Worm (Caenorhabditis elegans) whole organism, young adult: Measurements from ENCODE around the gene R02F11.9.

Source experiments
- B0019.2 ChIP-seq: fragments of 200-800 bp; sonication (Bioruptor generic); conservative IDR thresholded peaks from 2 replicates; pipeline ENCODE4 v1.3.6; 2022; ENCODE audit warnings: missing genetic modification reagents, missing genetic modification characterization, missing compliant biosample characterization
- B0261.1 ChIP-seq: sonication (generic microtip); optimal IDR thresholded peaks from 2 replicates; lab custom pipeline; 2016; ENCODE audit warnings: mild to moderate bottlenecking, missing genetic modification characterization, moderate library complexity, missing compliant biosample characterization
- B0336.3 ChIP-seq: fragments of 200-800 bp; sonication (Bioruptor generic); IDR thresholded peaks from 2 replicates; pipeline ENCODE4 v1.3.6; 2022; ENCODE audit warnings: missing genetic modification characterization, missing compliant biosample characterization
- C06A6.2 ChIP-seq: fragments of 200-800 bp; sonication (Bioruptor generic); conservative IDR thresholded peaks from 2 replicates; pipeline ENCODE4 v1.3.6; 2022; ENCODE audit warnings: missing genetic modification characterization, missing compliant biosample characterization
- C17E4.6 ChIP-seq: fragments of 200-800 bp; sonication (Bioruptor generic); IDR thresholded peaks from 2 replicates; pipeline ENCODE4 v1.3.6; 2022; ENCODE audit warnings: missing genetic modification reagents, missing genetic modification characterization, missing compliant biosample characterization
- D2030.7 ChIP-seq: fragments of 200-800 bp; sonication (Bioruptor generic); IDR thresholded peaks from 2 replicates; pipeline ENCODE4 v1.3.6; 2022; ENCODE audit warnings: missing genetic modification reagents, missing genetic modification characterization, missing compliant biosample characterization
- F10E7.11 ChIP-seq: sonication (generic microtip); optimal IDR thresholded peaks from 2 replicates; lab custom pipeline; 2017; ENCODE audit warnings: mild to moderate bottlenecking, missing genetic modification characterization, moderate library complexity, missing compliant biosample characterization
- F33H1.4 ChIP-seq: fragments of 200-800 bp; sonication (Bioruptor generic); IDR thresholded peaks from 2 replicates; pipeline ENCODE4 v1.3.6; 2022; ENCODE audit warnings: missing genetic modification reagents, missing genetic modification characterization, missing compliant biosample characterization
- F37B4.10 ChIP-seq: fragments of 200-800 bp; sonication (Bioruptor generic); IDR thresholded peaks from 2 replicates; pipeline ENCODE4 v1.3.6; 2022; ENCODE audit warnings: missing genetic modification characterization, missing compliant biosample characterization
- F39B2.1 ChIP-seq: fragments of 200-800 bp; sonication (Bioruptor generic); IDR thresholded peaks from 2 replicates; pipeline ENCODE4 v1.3.6; 2022; ENCODE audit warnings: missing genetic modification reagents, missing genetic modification characterization, missing compliant biosample characterization
- F49E8.2 ChIP-seq: sonication (generic microtip); optimal IDR thresholded peaks from 3 replicates; lab custom pipeline; 2017; ENCODE audit warnings: missing genetic modification characterization, mild to moderate bottlenecking, missing compliant biosample characterization, antibody characterized with exemption, moderate library complexity; ENCODE audit not compliant: insufficient read depth
- F57A8.1 ChIP-seq: fragments of 200-800 bp; sonication (Bioruptor generic); optimal IDR thresholded peaks from 2 replicates; lab custom pipeline; 2018; ENCODE audit warnings: mild to moderate bottlenecking, missing genetic modification characterization, moderate library complexity, missing compliant biosample characterization
- T26A5.8 ChIP-seq: sonication (generic microtip); optimal IDR thresholded peaks from 2 replicates; lab custom pipeline; 2016; ENCODE audit warnings: missing genetic modification characterization, missing compliant biosample characterization
- Y53G8AR.9 ChIP-seq: fragments of 200-800 bp; sonication (Bioruptor generic); conservative IDR thresholded peaks from 2 replicates; pipeline ENCODE4 v1.3.6; 2022; ENCODE audit warnings: missing genetic modification reagents, missing genetic modification characterization, missing compliant biosample characterization
- Y56A3A.18 ChIP-seq: fragments of 200-800 bp; sonication (Bioruptor generic); IDR thresholded peaks from 2 replicates; pipeline ENCODE4 v1.3.6; 2022; ENCODE audit warnings: missing genetic modification reagents, missing genetic modification characterization, missing compliant biosample characterization
- Y79H2A.3 ChIP-seq: fragments of 200-800 bp; sonication (Bioruptor generic); conservative IDR thresholded peaks from 2 replicates; pipeline ENCODE4 v1.3.6; 2022; ENCODE audit warnings: missing genetic modification reagents, missing genetic modification characterization, missing compliant biosample characterization
- Y95B8A.8 ChIP-seq: fragments of 200-800 bp; sonication (Bioruptor generic); IDR thresholded peaks from 2 replicates; pipeline ENCODE4 v1.3.6; 2022; ENCODE audit warnings: missing genetic modification reagents, missing genetic modification characterization, missing compliant biosample characterization
- akir-1 ChIP-seq: fragments of 200-800 bp; sonication (Bioruptor generic); optimal IDR thresholded peaks from 2 replicates; lab custom pipeline; 2018; ENCODE audit warnings: mild to moderate bottlenecking, missing genetic modification characterization, moderate library complexity, missing compliant biosample characterization
- aptf-2 ChIP-seq: fragments of 200-800 bp; sonication (Bioruptor generic); conservative IDR thresholded peaks from 2 replicates; pipeline ENCODE4 v1.3.6; 2022; ENCODE audit warnings: missing genetic modification reagents, missing genetic modification characterization, missing compliant biosample characterization
- aptf-3 ChIP-seq: fragments of 200-800 bp; sonication (Bioruptor generic); IDR thresholded peaks from 2 replicates; pipeline ENCODE4 v1.3.6; 2022; ENCODE audit warnings: missing genetic modification characterization, missing compliant biosample characterization
- attf-6 ChIP-seq: fragments of 200-800 bp; sonication (Bioruptor generic); IDR thresholded peaks from 2 replicates; pipeline ENCODE4 v1.3.6; 2022; ENCODE audit warnings: missing genetic modification reagents, missing genetic modification characterization, missing compliant biosample characterization
- ceh-91 ChIP-seq: fragments of 200-800 bp; sonication (Bioruptor generic); IDR thresholded peaks from 2 replicates; pipeline ENCODE4 v1.3.6; 2022; ENCODE audit warnings: missing genetic modification reagents, missing genetic modification characterization, missing compliant biosample characterization
- dpl-1 ChIP-seq: fragments of 150-350 bp; optimal IDR thresholded peaks from 2 replicates; lab custom pipeline; 2014; ENCODE audit warnings: missing biosample characterization, missing genetic modification reagents, missing genetic modification characterization
- efl-1 ChIP-seq: fragments of 150-350 bp; optimal IDR thresholded peaks from 2 replicates; lab custom pipeline; 2014; ENCODE audit warnings: missing biosample characterization, missing genetic modification reagents, missing genetic modification characterization
- egl-44 ChIP-seq: fragments of 200-800 bp; sonication (Bioruptor generic); IDR thresholded peaks from 2 replicates; pipeline ENCODE4 v1.3.6; 2022; ENCODE audit warnings: missing genetic modification reagents, missing genetic modification characterization, missing compliant biosample characterization
- him-1 ChIP-seq: sonication (generic microtip); optimal IDR thresholded peaks from 2 replicates; lab custom pipeline; 2016; ENCODE audit warnings: missing genotype, missing genetic modification reagents, missing genetic modification characterization, missing compliant biosample characterization
- hrde-1 ChIP-seq: sonication (generic microtip); optimal IDR thresholded peaks from 2 replicates; lab custom pipeline; 2016; ENCODE audit warnings: missing genetic modification characterization, mild to moderate bottlenecking, missing compliant biosample characterization, moderate library complexity, missing genotype, missing genetic modification reagents, borderline replicate concordance
- lin-40 ChIP-seq: sonication (generic microtip); optimal IDR thresholded peaks from 2 replicates; lab custom pipeline; 2016; ENCODE audit warnings: missing genetic modification characterization, mild to moderate bottlenecking, missing compliant biosample characterization, missing genotype, missing genetic modification reagents
- lin-54 ChIP-seq: fragments of 200-800 bp; sonication (Bioruptor generic); optimal IDR thresholded peaks from 2 replicates; lab custom pipeline; 2018; ENCODE audit warnings: mild to moderate bottlenecking, missing genetic modification characterization, missing compliant biosample characterization
- lsl-1 ChIP-seq: fragments of 200-800 bp; sonication (Bioruptor generic); optimal IDR thresholded peaks from 2 replicates; lab custom pipeline; 2018; ENCODE audit warnings: mild to moderate bottlenecking, missing genetic modification characterization, moderate library complexity, missing compliant biosample characterization
- madf-10 ChIP-seq: sonication (generic microtip); optimal IDR thresholded peaks from 2 replicates; lab custom pipeline; 2016; ENCODE audit warnings: mild to moderate bottlenecking, missing genetic modification characterization, missing compliant biosample characterization
- madf-6 ChIP-seq: fragments of 200-800 bp; sonication (Bioruptor generic); IDR thresholded peaks from 2 replicates; pipeline ENCODE4 v1.3.6; 2022; ENCODE audit warnings: missing genetic modification reagents, missing genetic modification characterization, missing compliant biosample characterization
- madf-8 ChIP-seq: fragments of 200-800 bp; sonication (Bioruptor generic); conservative IDR thresholded peaks from 2 replicates; pipeline ENCODE4 v1.3.6; 2022; ENCODE audit warnings: missing genetic modification reagents, missing genetic modification characterization, missing compliant biosample characterization
- nfyb-1 ChIP-seq: fragments of 200-800 bp; sonication (Bioruptor generic); IDR thresholded peaks from 2 replicates; pipeline ENCODE4 v1.3.6; 2022; ENCODE audit warnings: missing genetic modification reagents, missing genetic modification characterization, missing compliant biosample characterization
- pbrm-1 ChIP-seq: fragments of 200-800 bp; sonication (Bioruptor generic); IDR thresholded peaks from 2 replicates; pipeline ENCODE4 v1.3.6; 2022; ENCODE audit warnings: missing genetic modification reagents, missing genetic modification characterization, missing compliant biosample characterization
- repo-1 ChIP-seq: sonication (generic microtip); optimal IDR thresholded peaks from 2 replicates; lab custom pipeline; 2017; ENCODE audit warnings: mild to moderate bottlenecking, missing genetic modification characterization, missing compliant biosample characterization
- snpc-1.1 ChIP-seq: sonication (generic microtip); optimal IDR thresholded peaks from 2 replicates; lab custom pipeline; 2017; ENCODE audit warnings: missing genetic modification characterization, mild to moderate bottlenecking, missing compliant biosample characterization, antibody characterized with exemption, moderate library complexity, missing genotype, missing genetic modification reagents; ENCODE audit not compliant: insufficient read depth
- snpc-1.3 ChIP-seq: sonication (generic microtip); optimal IDR thresholded peaks from 2 replicates; lab custom pipeline; 2017; ENCODE audit warnings: missing genetic modification characterization, mild to moderate bottlenecking, missing compliant biosample characterization, antibody characterized with exemption, moderate library complexity, missing genotype, missing genetic modification reagents; ENCODE audit not compliant: insufficient read depth
- snpc-3.4 ChIP-seq: sonication (generic microtip); optimal IDR thresholded peaks from 2 replicates; lab custom pipeline; 2017; ENCODE audit warnings: missing genetic modification characterization, mild to moderate bottlenecking, missing compliant biosample characterization, antibody characterized with exemption, moderate library complexity, missing genotype, missing genetic modification reagents
- snpc-4 ChIP-seq, 5 experiments: fragments of 150-350 bp in 1 of 5; sonication (generic microtip) in 4 of 5; optimal IDR thresholded peaks; 2 replicates each; lab custom pipeline; 2014 to 2018; ENCODE audit warnings: missing genetic modification characterization in 5 of 5, missing biosample characterization in 3 of 5, antibody characterized with exemption in 2 of 5, mild to moderate bottlenecking in 2 of 5, missing compliant biosample characterization in 2 of 5, missing genotype in 2 of 5, moderate library complexity in 2 of 5, missing genetic modification reagents in 1 of 5
- tbp1 ChIP-seq: fragments of 200-800 bp; sonication (Bioruptor generic); optimal IDR thresholded peaks from 2 replicates; lab custom pipeline; 2018; ENCODE audit warnings: mild to moderate bottlenecking, missing genetic modification characterization, missing compliant biosample characterization
- tlf-1 ChIP-seq: fragments of 200-800 bp; sonication (Bioruptor generic); optimal IDR thresholded peaks from 2 replicates; lab custom pipeline; 2018; ENCODE audit warnings: mild to moderate bottlenecking, missing genetic modification characterization, missing compliant biosample characterization
- unc-130 ChIP-seq: sonication (generic microtip); optimal IDR thresholded peaks from 2 replicates; lab custom pipeline; 2016; ENCODE audit warnings: missing genetic modification reagents, missing genetic modification characterization, missing compliant biosample characterization
- xnd-1 ChIP-seq: sonication (generic microtip); optimal IDR thresholded peaks from 2 replicates; lab custom pipeline; 2016; ENCODE audit warnings: missing genotype, missing genetic modification reagents, missing genetic modification characterization, missing compliant biosample characterization
- ztf-18 ChIP-seq: sonication (generic microtip); optimal IDR thresholded peaks from 2 replicates; lab custom pipeline; 2016; ENCODE audit warnings: missing genotype, mild to moderate bottlenecking, missing genetic modification characterization, missing compliant biosample characterization

Gene R02F11.9

DNA sequence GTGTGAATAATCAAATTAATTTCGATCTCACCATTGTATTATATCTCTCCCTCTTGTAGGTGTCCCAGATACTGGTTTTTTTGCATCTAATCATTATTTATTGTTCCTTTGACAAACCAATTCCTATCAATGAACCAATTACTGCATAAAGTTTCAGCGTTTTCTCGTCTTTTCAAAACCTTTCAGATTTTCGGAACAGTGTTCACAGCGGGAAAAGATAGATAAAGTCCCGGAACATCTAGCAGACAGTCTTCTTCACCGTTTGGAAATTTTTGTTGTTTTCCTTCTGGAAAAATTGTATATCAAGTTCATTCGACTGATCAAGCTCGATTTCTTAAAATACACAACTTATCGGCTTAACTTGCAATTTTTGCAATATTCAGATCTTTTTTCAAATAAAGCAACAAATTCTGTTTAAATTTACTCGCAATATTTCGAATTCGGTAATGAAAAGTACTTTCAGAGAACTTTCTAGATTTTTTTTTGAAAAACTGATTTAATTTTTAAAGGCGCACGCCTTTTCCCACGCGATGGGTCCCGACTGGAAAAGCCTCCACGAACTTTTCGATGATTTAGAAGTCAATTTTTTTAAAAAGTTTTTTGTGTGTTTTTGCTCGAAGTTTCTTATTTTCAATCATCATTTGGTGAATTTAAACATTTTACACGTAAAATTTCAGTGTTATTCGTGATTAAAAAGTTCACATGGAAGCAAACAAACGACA, 31.8 kb upstream of the R02F11.9 start, which contains the start of gene pgl-3:
Gene pgl-3 (plus strand): TSS at position 672 of the 722 bp plus-strand sequence.
- peak; percentile 42; the same call in 1 of the 2 replicates for TF ChIP-seq Y56A3A.18 (GFP tag; lab: Robert Waterston, UW)
- no peak for TF ChIP-seq T26A5.8 (tag; lab: Kevin White, UChicago)
- TF ChIP-seq aptf-2 (GFP tag; lab: Robert Waterston, UW), result no peak
- TF ChIP-seq madf-6, result peak; percentile 70
- TF ChIP-seq lin-40 (tag; lab: Kevin White, UChicago), result no peak
- no peak for TF ChIP-seq madf-10 (tag; lab: Kevin White, UChicago)
- no peak for TF ChIP-seq aptf-3 (GFP tag; lab: Robert Waterston, UW)
- TF ChIP-seq lin-54 (GFP tag; lab: Kevin White, UChicago), result peak; percentile 52
- no peak for TF ChIP-seq F57A8.1 (GFP tag; lab: Kevin White, UChicago)
- TF ChIP-seq pbrm-1 (GFP tag; lab: Robert Waterston, UW), result no peak
- TF ChIP-seq efl-1 (GFP tag; lab: Kevin White, UChicago), result peak; percentile 47
- TF ChIP-seq B0019.2 (GFP tag; lab: Robert Waterston, UW), result 0 out of 2 replicates have a peak, but pooled peaks have one; percentile 8
- no peak for TF ChIP-seq snpc-3.4 (tag; lab: Kevin White, UChicago)
- peak; percentile 90; the same call in 1 of the 2 replicates for TF ChIP-seq Y95B8A.8
- TF ChIP-seq nfyb-1, result 0 out of 2 replicates have a peak, but pooled peaks have one; percentile 10
- peak; percentile 11 for TF ChIP-seq unc-130 (GFP tag; lab: Kevin White, UChicago)
- peak; percentile 73 for TF ChIP-seq F39B2.1 (GFP tag; lab: Robert Waterston, UW)
- TF ChIP-seq D2030.7 (GFP tag; lab: Robert Waterston, UW), result peak; percentile 77
- TF ChIP-seq xnd-1 (tag; lab: Kevin White, UChicago), result peak; percentile 42
- peak; percentile 61 for TF ChIP-seq attf-6
- peak; percentile 56 for TF ChIP-seq F49E8.2 (tag; lab: Kevin White, UChicago)
- peak; percentile 46 for TF ChIP-seq him-1 (tag; lab: Kevin White, UChicago)
- peak; percentile 20 for TF ChIP-seq snpc-1.3
- 0 out of 2 replicates have a peak, but pooled peaks have one; percentile 54 for TF ChIP-seq egl-44 (GFP tag; lab: Robert Waterston, UW)
- TF ChIP-seq snpc-4 (GFP tag; optimal IDR thresholded peaks at IDR 0.05; lab: Kevin White, UChicago), result peak; percentile 24
- TF ChIP-seq snpc-4 (tag; optimal IDR thresholded peaks at IDR 0.05; lab: Kevin White, UChicago), result no peak
- peak; percentile 13 for TF ChIP-seq tbp1
- TF ChIP-seq tlf-1, result peak; percentile 48
- TF ChIP-seq ztf-18, result no peak
- peak; percentile 88 for TF ChIP-seq hrde-1
- peak; percentile 48; the same call in 1 of the 2 replicates for TF ChIP-seq B0336.3 (GFP tag; lab: Robert Waterston, UW)
- TF ChIP-seq ceh-91 (GFP tag; lab: Robert Waterston, UW), result peak; percentile 45; the same call in 1 of the 2 replicates
- TF ChIP-seq F37B4.10 (GFP tag; lab: Robert Waterston, UW), result 0 out of 2 replicates have a peak, but pooled peaks have one; percentile 19
- no peak for TF ChIP-seq F10E7.11 (tag; lab: Kevin White, UChicago)
- no peak for TF ChIP-seq repo-1 (tag; lab: Kevin White, UChicago)
- peak; percentile 18 for TF ChIP-seq snpc-1.1
- TF ChIP-seq madf-8 (GFP tag; lab: Robert Waterston, UW), result peak; percentile 45
- TF ChIP-seq Y79H2A.3, result peak; percentile 99
- no peak for TF ChIP-seq akir-1 (GFP tag; lab: Kevin White, UChicago)
- no peak for TF ChIP-seq C06A6.2 (GFP tag; lab: Robert Waterston, UW)
- peak; percentile 22 for TF ChIP-seq dpl-1
- TF ChIP-seq Y53G8AR.9, result peak; percentile 76; the same call in 1 of the 2 replicates
- no peak for TF ChIP-seq B0261.1 (tag; lab: Kevin White, UChicago)
- peak; percentile 72 for TF ChIP-seq C17E4.6 (GFP tag; lab: Robert Waterston, UW)
- TF ChIP-seq F33H1.4 (GFP tag; lab: Robert Waterston, UW), result peak; percentile 72
- peak; percentile 41 for TF ChIP-seq lsl-1 (GFP tag; lab: Kevin White, UChicago)
